Worm (Caenorhabditis elegans) whole organism, L1 larva: ENCODE results near the gene panl-2.

Source experiments
- C16A3.4 ChIP-seq: fragments of 150-350 bp; optimal IDR thresholded peaks from 2 replicates; lab custom pipeline; 2014; ENCODE audit warnings: missing biosample characterization, missing genetic modification characterization
- Y116A8C.19 ChIP-seq: sonication (generic microtip); optimal IDR thresholded peaks from 2 replicates; lab custom pipeline; 2016; ENCODE audit warnings: missing compliant biosample characterization, missing genetic modification characterization, borderline replicate concordance
- alr-1 ChIP-seq: fragments of 200-800 bp; sonication (Bioruptor generic); optimal IDR thresholded peaks from 2 replicates; lab custom pipeline; 2018; ENCODE audit warnings: borderline replicate concordance, mild to moderate bottlenecking, missing genetic modification characterization, missing compliant biosample characterization
- aly-2 ChIP-seq: fragments of 150-350 bp; optimal IDR thresholded peaks from 2 replicates; lab custom pipeline; 2014; ENCODE audit warnings: missing biosample characterization, missing genetic modification characterization
- blmp-1 ChIP-seq: fragments of 150-350 bp; optimal IDR thresholded peaks from 2 replicates; lab custom pipeline; 2014; ENCODE audit warnings: missing biosample characterization, missing genetic modification characterization
- ceh-63 ChIP-seq: fragments of 200-800 bp; sonication (Bioruptor generic); optimal IDR thresholded peaks from 2 replicates; lab custom pipeline; 2018; ENCODE audit warnings: mild to moderate bottlenecking, missing genetic modification characterization, missing compliant biosample characterization
- ceh-88 ChIP-seq: fragments of 200-800 bp; sonication (Bioruptor generic); IDR thresholded peaks from 2 replicates; pipeline ENCODE4 v1.3.6; 2022; ENCODE audit warnings: missing genetic modification characterization, missing compliant biosample characterization
- ceh-90 ChIP-seq: sonication (generic microtip); optimal IDR thresholded peaks from 2 replicates; lab custom pipeline; 2016; ENCODE audit warnings: missing genetic modification characterization, missing compliant biosample characterization
- ces-1 ChIP-seq: fragments of 150-350 bp; optimal IDR thresholded peaks from 2 replicates; lab custom pipeline; 2014; ENCODE audit warnings: missing biosample characterization, missing genetic modification reagents, missing genetic modification characterization
- dpl-1 ChIP-seq, 3 experiments: fragments of 150-350 bp in 2 of 3; sonication (generic microtip) in 1 of 3; optimal IDR thresholded peaks; 2 replicates each; lab custom pipeline; 2014 to 2017; ENCODE audit warnings: missing biosample characterization in 3 of 3, missing genetic modification characterization in 3 of 3, missing genetic modification reagents in 3 of 3
- efl-1 ChIP-seq, 4 experiments: fragments of 150-350 bp; optimal IDR thresholded peaks in 3 of 4; peaks in 1 of 4; 1 replicate in 1 of 4; 2 replicates in 3 of 4; lab custom pipeline; 2014; ENCODE audit warnings: missing biosample characterization in 2 of 4, missing genetic modification characterization in 2 of 4, missing genetic modification reagents in 2 of 4
- efl-3 ChIP-seq: fragments of 200-800 bp; sonication (Bioruptor generic); optimal IDR thresholded peaks from 2 replicates; lab custom pipeline; 2018; ENCODE audit warnings: mild to moderate bottlenecking, missing genetic modification characterization, missing compliant biosample characterization
- egl-13 ChIP-seq: sonication (generic microtip); optimal IDR thresholded peaks from 2 replicates; lab custom pipeline; 2016; ENCODE audit warnings: missing genotype, missing genetic modification reagents, missing genetic modification characterization, missing compliant biosample characterization
- fos-1 ChIP-seq: fragments of 150-350 bp; optimal IDR thresholded peaks from 2 replicates; lab custom pipeline; 2014; ENCODE audit warnings: missing biosample characterization, missing genetic modification characterization
- grh-1 ChIP-seq: fragments of 200-800 bp; sonication (Bioruptor generic); IDR thresholded peaks from 2 replicates; pipeline ENCODE4 v1.3.6; 2022; ENCODE audit warnings: missing genetic modification reagents, missing genetic modification characterization, missing compliant biosample characterization
- hlh-4 ChIP-seq: sonication (generic microtip); optimal IDR thresholded peaks from 2 replicates; lab custom pipeline; 2016; ENCODE audit warnings: mild to moderate bottlenecking, missing genetic modification characterization, missing compliant biosample characterization
- irx-1 ChIP-seq: sonication (generic microtip); optimal IDR thresholded peaks from 2 replicates; lab custom pipeline; 2016; ENCODE audit warnings: missing genetic modification characterization, missing compliant biosample characterization
- isw-1 ChIP-seq: fragments of 200-800 bp; sonication (Bioruptor generic); IDR thresholded peaks from 2 replicates; pipeline ENCODE4 v1.3.6; 2022; ENCODE audit warnings: missing genetic modification characterization, missing compliant biosample characterization
- jun-1 ChIP-seq: fragments of 150-350 bp; optimal IDR thresholded peaks from 2 replicates; lab custom pipeline; 2014; ENCODE audit warnings: missing biosample characterization, missing genetic modification reagents, missing genetic modification characterization
- lin-13 ChIP-seq: fragments of 150-350 bp; optimal IDR thresholded peaks from 2 replicates; lab custom pipeline; 2014; ENCODE audit warnings: missing biosample characterization, missing genetic modification reagents, missing genetic modification characterization
- lin-14 ChIP-seq: fragments of 200-800 bp; sonication (Bioruptor generic); optimal IDR thresholded peaks from 2 replicates; lab custom pipeline; 2018; ENCODE audit warnings: mild to moderate bottlenecking, missing genetic modification characterization, moderate library complexity, missing compliant biosample characterization
- lin-39 ChIP-seq: fragments of 150-350 bp; optimal IDR thresholded peaks from 2 replicates; lab custom pipeline; 2014; ENCODE audit warnings: missing biosample characterization, missing genetic modification reagents, missing genetic modification characterization
- lir-3 ChIP-seq: sonication (generic microtip); optimal IDR thresholded peaks from 2 replicates; lab custom pipeline; 2016; ENCODE audit warnings: mild to moderate bottlenecking, missing genetic modification characterization, moderate library complexity, missing compliant biosample characterization; ENCODE audit not compliant: poor library complexity
- mab-9 ChIP-seq: fragments of 200-800 bp; sonication (Bioruptor generic); IDR thresholded peaks from 2 replicates; pipeline ENCODE4 v1.3.6; 2022; ENCODE audit warnings: missing genetic modification reagents, missing genetic modification characterization, missing compliant biosample characterization
- mdl-1 ChIP-seq, 2 experiments: fragments of 150-350 bp; optimal IDR thresholded peaks; 2 replicates each; lab custom pipeline; 2014 to 2017; ENCODE audit warnings: missing biosample characterization in 2 of 2, missing genetic modification characterization in 2 of 2, inconsistent platforms in 1 of 2
- mep-1 ChIP-seq: fragments of 150-350 bp; optimal IDR thresholded peaks from 2 replicates; lab custom pipeline; 2014; ENCODE audit warnings: missing biosample characterization, missing genetic modification characterization
- nhr-11 ChIP-seq: fragments of 150-350 bp; optimal IDR thresholded peaks from 2 replicates; lab custom pipeline; 2014; ENCODE audit warnings: missing biosample characterization, missing genetic modification characterization
- nhr-12 ChIP-seq: sonication (generic microtip); optimal IDR thresholded peaks from 2 replicates; lab custom pipeline; 2017; ENCODE audit warnings: missing biosample characterization, missing genetic modification characterization
- nhr-19 ChIP-seq: fragments of 200-800 bp; sonication (Bioruptor generic); conservative IDR thresholded peaks from 2 replicates; pipeline ENCODE4 v1.3.6; 2022; ENCODE audit warnings: missing genetic modification characterization, missing compliant biosample characterization
- nhr-20 ChIP-seq: sonication (generic microtip); optimal IDR thresholded peaks from 2 replicates; lab custom pipeline; 2016; ENCODE audit warnings: mild to moderate bottlenecking, missing genetic modification characterization, missing compliant biosample characterization
- nhr-237 ChIP-seq: fragments of 150-350 bp; optimal IDR thresholded peaks from 2 replicates; lab custom pipeline; 2014; ENCODE audit warnings: missing biosample characterization, missing genetic modification characterization
- nhr-47 ChIP-seq: sonication (generic microtip); optimal IDR thresholded peaks from 2 replicates; lab custom pipeline; 2016; ENCODE audit warnings: mild to moderate bottlenecking, missing genetic modification characterization, moderate library complexity, missing compliant biosample characterization
- nhr-85 ChIP-seq: sonication (generic microtip); peaks from one replicate; lab custom pipeline; 2016; ENCODE audit warnings: missing genetic modification characterization, inconsistent platforms, missing compliant biosample characterization
- pag-3 ChIP-seq: sonication (generic microtip); optimal IDR thresholded peaks from 2 replicates; lab custom pipeline; 2017; ENCODE audit warnings: missing genetic modification characterization, mild to moderate bottlenecking, missing compliant biosample characterization, antibody characterized with exemption, borderline replicate concordance; ENCODE audit not compliant: insufficient read depth
- pqm-1 ChIP-seq: sonication (generic microtip); optimal IDR thresholded peaks from 3 replicates; lab custom pipeline; 2017; ENCODE audit warnings: missing biosample characterization, missing genetic modification characterization
- rnt-1 ChIP-seq: sonication (generic microtip); optimal IDR thresholded peaks from 2 replicates; lab custom pipeline; 2016; ENCODE audit warnings: mild to moderate bottlenecking, missing genetic modification characterization, moderate library complexity, missing compliant biosample characterization
- snpc-4 ChIP-seq: fragments of 150-350 bp; optimal IDR thresholded peaks from 2 replicates; lab custom pipeline; 2014; ENCODE audit warnings: missing biosample characterization, missing genetic modification characterization
- snu-23 ChIP-seq: sonication (generic microtip); optimal IDR thresholded peaks from 2 replicates; lab custom pipeline; 2016; ENCODE audit warnings: missing genetic modification characterization, missing compliant biosample characterization
- sox-4 ChIP-seq: sonication (generic microtip); optimal IDR thresholded peaks from 2 replicates; lab custom pipeline; 2016; ENCODE audit warnings: missing genetic modification characterization, missing compliant biosample characterization
- sup-37 ChIP-seq: fragments of 200-800 bp; sonication (Bioruptor generic); optimal IDR thresholded peaks from 2 replicates; lab custom pipeline; 2018; ENCODE audit warnings: mild to moderate bottlenecking, missing genetic modification characterization, missing compliant biosample characterization
- swsn-7 ChIP-seq: sonication (generic microtip); optimal IDR thresholded peaks from 2 replicates; lab custom pipeline; 2016; ENCODE audit warnings: missing genetic modification characterization, missing compliant biosample characterization
- tbx-2 ChIP-seq: sonication (generic microtip); optimal IDR thresholded peaks from 2 replicates; lab custom pipeline; 2016; ENCODE audit warnings: missing genetic modification characterization, missing compliant biosample characterization
- tlp-1 ChIP-seq: fragments of 150-350 bp; optimal IDR thresholded peaks from 2 replicates; lab custom pipeline; 2014; ENCODE audit warnings: missing biosample characterization, missing genetic modification characterization
- xbp-1 ChIP-seq: sonication (generic microtip); optimal IDR thresholded peaks from 2 replicates; lab custom pipeline; 2016; ENCODE audit warnings: missing genetic modification characterization, missing compliant biosample characterization
- zag-1 ChIP-seq: fragments of 150-350 bp; optimal IDR thresholded peaks from 2 replicates; lab custom pipeline; 2014; ENCODE audit warnings: missing biosample characterization, missing genetic modification characterization
- ztf-4 ChIP-seq: fragments of 150-350 bp; optimal IDR thresholded peaks from 2 replicates; lab custom pipeline; 2014; ENCODE audit warnings: missing biosample characterization, missing genetic modification characterization

panl-2 gene

DNA sequence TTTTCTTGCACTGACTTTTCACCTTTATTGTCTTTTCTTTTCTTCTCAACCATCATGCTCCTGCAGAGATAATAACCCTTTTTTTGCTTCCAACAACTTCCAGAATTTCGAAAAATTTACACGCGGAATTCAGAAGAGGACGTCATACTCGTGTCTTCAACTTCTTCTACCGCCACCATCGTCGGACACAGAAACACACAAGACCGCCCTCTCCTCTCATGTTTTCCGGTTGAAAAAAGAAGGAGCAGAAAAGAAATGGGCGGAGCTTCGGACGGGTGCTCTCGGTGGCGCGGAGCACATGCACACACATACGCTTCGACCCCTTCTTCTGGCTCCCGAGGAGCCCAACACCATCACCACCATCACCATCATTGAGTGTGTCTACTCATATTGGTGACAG is 40.9 kb upstream of the panl-2 start, which contains the start of gene lgc-38:
TSS of gene lgc-38 (plus strand) at position 301 of the 400 bp plus-strand sequence.
- TF ChIP-seq egl-13 (tag; lab: Kevin White, UChicago) = no peak
- peak; percentile 7 for TF ChIP-seq lin-14 (GFP tag; lab: Kevin White, UChicago)

DNA sequence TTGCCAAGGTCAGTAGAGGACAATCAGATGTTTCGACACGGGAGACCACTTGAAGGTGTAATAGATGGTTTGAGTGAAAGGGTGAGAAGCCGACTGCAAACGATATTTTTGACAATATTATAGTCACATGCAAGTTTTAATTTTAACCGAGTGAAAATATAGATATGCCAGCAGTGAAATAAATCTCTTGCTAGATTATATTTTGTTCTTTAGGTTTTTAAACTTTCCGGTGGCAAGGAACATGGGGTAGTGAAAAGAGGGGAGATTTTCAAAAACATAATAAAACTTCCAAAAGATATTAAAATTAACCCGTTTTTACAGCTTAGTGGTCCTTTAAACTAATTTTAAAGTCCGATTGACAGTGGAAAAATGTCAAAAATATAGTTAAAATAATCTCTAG is 37.4 kb upstream of the panl-2 start, which contains the start of gene C06E8.5:
TSS of gene C06E8.5 (minus strand) at position 101 of the 400 bp plus-strand sequence.
- no peak for TF ChIP-seq nhr-237 (tag; lab: Kevin White, UChicago)
- TF ChIP-seq lir-3 = no peak

DNA sequence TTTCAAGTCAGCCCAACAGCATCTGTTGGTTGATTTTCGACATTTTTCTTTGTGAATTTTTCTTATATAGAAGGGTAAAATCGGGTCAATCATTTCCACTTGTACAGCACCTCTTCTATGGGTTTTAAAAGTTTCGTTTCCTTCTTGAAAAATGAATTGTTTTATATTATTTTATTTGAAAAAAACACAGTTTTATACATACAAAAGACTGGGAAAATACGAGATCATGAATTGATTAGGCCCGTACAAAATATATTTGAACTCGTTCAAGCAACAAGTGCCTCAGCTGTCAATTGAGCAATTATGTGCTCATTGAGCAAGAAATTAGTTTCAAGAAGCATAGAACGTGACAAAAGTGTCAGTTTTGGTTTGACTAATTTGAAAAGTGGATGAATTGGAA is 34.2 kb upstream of the panl-2 start:
- TF ChIP-seq fos-1 (no peak), zag-1 (tag; lab: Kevin White, UChicago) (no peak)
- TF ChIP-seq, all 84 proteins: peak for 0

DNA sequence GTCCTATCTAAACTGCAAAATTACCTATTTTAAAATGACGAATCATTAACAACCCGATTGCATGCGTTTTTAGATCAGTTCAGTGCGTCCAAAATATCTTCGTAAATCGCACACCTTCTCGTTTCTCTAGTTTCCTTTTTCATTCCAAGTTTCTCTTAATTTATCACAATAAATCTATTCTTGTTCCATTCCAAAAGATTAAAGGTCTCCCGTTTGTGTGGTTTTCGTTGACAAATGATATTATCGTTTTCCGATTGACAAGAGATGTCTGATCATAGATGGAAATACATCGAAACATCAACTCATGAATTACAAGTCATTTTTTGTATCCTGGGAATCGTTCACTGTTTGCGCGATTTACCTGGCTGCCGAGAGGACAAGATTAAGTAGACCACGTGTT is 25.2 kb upstream of the panl-2 start:
- TF ChIP-seq nhr-237 (tag; lab: Kevin White, UChicago) (no peak), xbp-1 (tag; lab: Kevin White, UChicago) (no peak), tbx-2 (peak; percentile 18), nhr-19 (GFP tag; lab: Robert Waterston, UW) (peak; percentile 26; the same call in 1 of the 2 replicates), efl-1 (optimal IDR thresholded peaks at IDR 0.05; lab: Kevin White, UChicago) (no peak), efl-1 (GFP tag; optimal IDR thresholded peaks at IDR 0.05 in 1 of 2; lab: Kevin White, UChicago) (no peak), snpc-4 (tag; lab: Kevin White, UChicago) (no peak), mdl-1 (tag; optimal IDR thresholded peaks at IDR 0.05; lab: Kevin White, UChicago) (no peak), blmp-1 (tag; lab: Kevin White, UChicago) (peak; percentile 81), nhr-20 (peak; percentile 21), nhr-85 (peak; percentile 25), snu-23 (GFP tag; lab: Kevin White, UChicago) (peak; percentile 11), hlh-4 (tag; lab: Kevin White, UChicago) (no peak), tlp-1 (tag; lab: Kevin White, UChicago) (no peak), nhr-47 (tag; lab: Kevin White, UChicago) (no peak), C16A3.4 (no peak), ces-1 (GFP tag; lab: Kevin White, UChicago) (no peak), mab-9 (no peak), jun-1 (tag; lab: Kevin White, UChicago) (no peak), aly-2 (tag; lab: Kevin White, UChicago) (no peak), swsn-7 (no peak), isw-1 (no peak), lin-14 (GFP tag; lab: Kevin White, UChicago) (peak; percentile 47), ceh-88 (no peak), mep-1 (tag; lab: Kevin White, UChicago) (no peak), pqm-1 (tag; lab: Kevin White, UChicago) (no peak), nhr-11 (tag; lab: Kevin White, UChicago) (no peak), lin-39 (tag; lab: Kevin White, UChicago) (no peak), ceh-63 (GFP tag; lab: Kevin White, UChicago) (no peak), zag-1 (tag; lab: Kevin White, UChicago) (no peak), dpl-1 (GFP tag; optimal IDR thresholded peaks at IDR 0.05; lab: Kevin White, UChicago) (no peak), nhr-12 (tag; lab: Kevin White, UChicago) (no peak), sox-4 (tag; lab: Kevin White, UChicago) (no peak), pag-3 (tag; lab: Kevin White, UChicago) (no peak), efl-3 (GFP tag; lab: Kevin White, UChicago) (no peak), grh-1 (GFP tag; lab: Robert Waterston, UW) (no peak), egl-13 (tag; lab: Kevin White, UChicago) (no peak), rnt-1 (no peak), irx-1 (tag; lab: Kevin White, UChicago) (no peak), ceh-90 (tag; lab: Kevin White, UChicago) (no peak), lin-13 (GFP tag; lab: Kevin White, UChicago) (no peak), ztf-4 (no peak), Y116A8C.19 (tag; lab: Kevin White, UChicago) (no peak), sup-37 (GFP tag; lab: Kevin White, UChicago) (no peak), alr-1 (tag; lab: Kevin White, UChicago) (no peak), fos-1 (no peak)
